Worm (Caenorhabditis elegans): ENCODE results near the gene dyf-13.

ce11 chrII:7208184-7208583, 37.0 kb upstream of the dyf-13 start, which contains the start of gene dhs-7:
- TF ChIP-seq fos-1 (tag; optimal IDR thresholded peaks at IDR 0.05): no peak
- no peak for TF ChIP-seq lin-13 (GFP tag; optimal IDR thresholded peaks at IDR 0.05)
- no peak for TF ChIP-seq nhr-77 (tag; optimal IDR thresholded peaks at IDR 0.05)

All from whole organism, L2 larva.